Fruit fly (Drosophila melanogaster) S2 (cell line): ENCODE measurements around the gene ltl.
A peak's percentile ranks its signal among the peaks of the same experiment; 100 is the strongest.

Experiments
- CG8478 ChIP-seq: fragments of >200 bp; optimal IDR thresholded peaks from 2 replicates; lab custom pipeline; 2018
- CTCF ChIP-seq, 2 experiments: fragments of >200 bp; optimal IDR thresholded peaks; 2 replicates each; lab custom pipeline; 2018

dm6 chr3L:7560580-7560979 is 41.8 kb downstream of the ltl start:
- no peak for TF ChIP-seq CG8478 (lab: Kevin White, UChicago)
- TF ChIP-seq CTCF (optimal IDR thresholded peaks at IDR 0.05; lab: Kevin White, UChicago), result peak; percentile 73 to 80
